Fruit fly (Drosophila melanogaster) whole organism, prepupa: ENCODE measurements around the gene Csas.

ENCODE experiments used
- CG11762 ChIP-seq: fragments of 200-800 bp; sonication (Bioruptor generic); optimal IDR thresholded peaks from 3 replicates; lab custom pipeline; 2016; ENCODE audit warnings: missing biosample characterization, missing genetic modification characterization; ENCODE audit not compliant: insufficient read depth
- CG11902 ChIP-seq: fragments of 200-800 bp; sonication (Bioruptor generic); optimal IDR thresholded peaks from 3 replicates; lab custom pipeline; 2016; ENCODE audit warnings: missing biosample characterization, missing genetic modification characterization
- CG15336 ChIP-seq: fragments of 200-800 bp; sonication (Bioruptor generic); IDR thresholded peaks from 2 replicates; pipeline ENCODE4 v1.3.6; 2022; ENCODE audit warnings: missing biosample characterization, missing genetic modification characterization
- CG3032 ChIP-seq: fragments of 200-800 bp; optimal IDR thresholded peaks from 2 replicates; lab custom pipeline; 2019; ENCODE audit warnings: missing biosample characterization, mild to moderate bottlenecking, missing genetic modification characterization, moderate library complexity
- CG34406 ChIP-seq: fragments of 200-800 bp; sonication (Bioruptor generic); optimal IDR thresholded peaks from 3 replicates; lab custom pipeline; 2016; ENCODE audit warnings: missing biosample characterization, missing genetic modification characterization
- CG4318 ChIP-seq: fragments of 200-800 bp; sonication (Bioruptor generic); optimal IDR thresholded peaks from 3 replicates; lab custom pipeline; 2017; ENCODE audit warnings: missing biosample characterization, mild to moderate bottlenecking, missing genetic modification characterization
- dsx ChIP-seq: fragments of 200-800 bp; optimal IDR thresholded peaks from 3 replicates; lab custom pipeline; 2019; ENCODE audit warnings: missing biosample characterization, mild to moderate bottlenecking, missing genetic modification characterization, moderate library complexity; ENCODE audit not compliant: poor library complexity, severe bottlenecking
- esn ChIP-seq: fragments of 200-800 bp; sonication (Bioruptor generic); optimal IDR thresholded peaks from 2 replicates; lab custom pipeline; 2016; ENCODE audit warnings: missing biosample characterization, mild to moderate bottlenecking, missing genetic modification characterization, moderate library complexity

DNA sequence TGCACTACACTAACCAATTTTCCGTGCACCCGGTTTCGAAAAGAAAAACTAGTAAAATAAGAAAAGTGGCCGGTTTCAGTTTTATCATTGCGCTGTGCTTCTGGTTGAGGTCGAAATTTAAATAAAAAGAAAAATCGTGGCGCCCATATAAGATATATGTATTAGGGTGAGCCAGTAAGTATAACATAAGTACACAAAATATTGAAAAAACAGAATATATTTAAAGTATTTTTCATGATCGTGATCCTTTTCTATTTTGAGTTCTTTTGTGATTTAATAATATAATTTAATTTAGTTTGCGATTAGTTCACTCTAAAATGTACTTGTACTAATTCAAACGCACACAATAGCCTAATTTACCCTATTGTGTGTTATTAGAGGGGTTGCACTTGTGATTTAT, at the start of gene Csas:
- TF ChIP-seq CG11762 (GFP tag; lab: Kevin White, UChicago): no peak
- TF ChIP-seq CG34406: no peak
- no peak for TF ChIP-seq dsx (GFP tag; lab: Kevin White, UChicago)
- TF ChIP-seq CG3032 (tag; lab: Kevin White, UChicago): no peak
- TF ChIP-seq CG15336 (GFP tag; lab: Robert Waterston, UW): peak; percentile 29; the same call in 1 of the 2 replicates
- TF ChIP-seq CG11902 (GFP tag; lab: Kevin White, UChicago): no peak
- no peak for TF ChIP-seq esn
- TF ChIP-seq CG4318 (GFP tag; lab: Kevin White, UChicago): no peak
